Worm (Caenorhabditis elegans) whole organism, L3 larva: Measurements from ENCODE around the gene F23G4.1.

Source experiments
- ama-1 ChIP-seq: fragments of 150-350 bp; optimal IDR thresholded peaks from 2 replicates; lab custom pipeline; 2018
- ceh-9 ChIP-seq: sonication (generic microtip); optimal IDR thresholded peaks from 2 replicates; lab custom pipeline; 2018; ENCODE audit warnings: missing biosample characterization, missing genetic modification characterization
- elt-3 ChIP-seq, 3 experiments: fragments of 150-350 bp in 1 of 3; sonication (generic microtip) in 2 of 3; optimal IDR thresholded peaks; 2 replicates in 2 of 3; 4 replicates in 1 of 3; lab custom pipeline; 2014 to 2017; ENCODE audit warnings: missing biosample characterization in 3 of 3, missing genetic modification characterization in 3 of 3
- fkh-10 ChIP-seq: sonication (generic microtip); optimal IDR thresholded peaks from 2 replicates; lab custom pipeline; 2017; ENCODE audit warnings: missing biosample characterization, missing genetic modification reagents, missing genetic modification characterization
- fos-1 ChIP-seq: fragments of 150-350 bp; optimal IDR thresholded peaks from 2 replicates; lab custom pipeline; 2014; ENCODE audit warnings: missing biosample characterization, missing genetic modification characterization
- jun-1 ChIP-seq: fragments of 150-350 bp; optimal IDR thresholded peaks from 2 replicates; lab custom pipeline; 2014; ENCODE audit warnings: missing biosample characterization, missing genetic modification reagents, missing genetic modification characterization
- lin-39 ChIP-seq: fragments of 150-350 bp; optimal IDR thresholded peaks from 2 replicates; lab custom pipeline; 2018; ENCODE audit warnings: missing biosample characterization, missing genetic modification reagents, missing genetic modification characterization
- pha-4 ChIP-seq: fragments of 150-350 bp; optimal IDR thresholded peaks from 2 replicates; lab custom pipeline; 2014; ENCODE audit warnings: missing biosample characterization, missing genetic modification reagents, missing genetic modification characterization

DNA sequence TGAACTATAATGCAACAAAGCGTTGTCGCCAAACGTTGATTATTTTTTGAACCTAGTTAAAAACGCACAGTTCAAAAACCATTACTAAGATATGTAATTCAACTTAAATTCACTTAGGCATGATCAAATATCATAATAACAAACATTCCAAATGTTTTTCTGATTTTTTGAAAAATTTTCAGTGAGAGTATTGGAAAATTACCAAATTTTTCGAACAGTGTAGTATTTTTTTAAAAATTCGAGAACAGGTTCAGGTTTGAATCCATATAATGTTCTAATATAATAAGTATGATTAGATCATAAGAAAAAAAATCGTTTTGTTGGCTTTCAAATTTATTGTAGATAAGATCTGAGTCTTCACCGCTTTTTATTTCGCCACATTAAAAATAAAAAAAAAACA, 49.4 kb downstream of the F23G4.1 start:
- TF ChIP-seq fkh-10 (GFP tag; lab: Kevin White, UChicago), result no peak
- TF ChIP-seq ceh-9 (tag; lab: Kevin White, UChicago), result no peak
- no peak for TF ChIP-seq jun-1 (tag; lab: Kevin White, UChicago)
- TF ChIP-seq pha-4 (tag; lab: Kevin White, UChicago), result no peak
- TF ChIP-seq fos-1, result no peak
- TF ChIP-seq ama-1 (lab: Kevin White, UChicago), result no peak
- TF ChIP-seq lin-39, result no peak
- TF ChIP-seq elt-3 (tag; optimal IDR thresholded peaks at IDR 0.05; lab: Kevin White, UChicago), result no peak
